Worm (Caenorhabditis elegans): Measurements from ENCODE around the gene Y1A5A.1.
A peak's percentile ranks its signal among the peaks of the same experiment; 100 is the strongest.

Y1A5A.1 gene

DNA sequence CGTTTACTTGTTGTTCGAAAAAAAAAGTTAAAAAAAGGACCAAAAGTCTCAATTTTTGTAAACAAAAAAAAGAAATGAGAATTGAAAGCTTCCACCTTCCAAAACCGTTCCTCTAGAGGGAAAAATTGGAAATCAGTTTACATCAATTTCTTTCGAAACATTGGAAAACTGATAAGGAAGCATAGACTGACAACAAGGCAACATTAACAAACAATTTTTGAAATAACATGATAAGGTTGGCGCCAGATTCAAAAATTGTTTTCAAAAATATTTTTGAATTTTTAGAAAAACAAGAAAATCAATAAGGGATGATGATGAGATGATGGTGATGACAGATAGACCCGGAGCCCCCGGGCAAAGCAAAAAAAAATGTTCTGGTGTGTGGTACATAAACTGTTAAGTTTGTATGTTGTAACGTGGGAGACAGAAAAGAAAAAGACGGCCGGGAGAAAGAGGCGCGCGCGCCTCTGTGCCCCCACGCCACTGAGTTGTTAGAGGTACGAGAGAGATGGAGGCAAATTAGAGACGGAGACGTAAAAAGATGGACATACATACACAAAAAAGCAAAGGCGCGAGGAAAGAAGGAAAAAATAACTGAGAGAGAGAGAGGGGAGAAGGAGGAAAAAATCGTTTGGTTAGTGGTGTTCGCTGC, 6.4 kb downstream of the Y1A5A.1 start (continued):
- TF ChIP-seq ccch-3 (GFP tag; optimal IDR thresholded peaks at IDR 0.05) (no peak), ztf-22 (GFP tag; optimal IDR thresholded peaks at IDR 0.05) (no peak), F57C9.4 (tag; optimal IDR thresholded peaks at IDR 0.05) (no peak), dox-1 (GFP tag; IDR thresholded peaks at IDR 0.05) (peak; percentile 75), atf-7 (tag; optimal IDR thresholded peaks at IDR 0.05) (peak; percentile 37), lin-40 (tag; optimal IDR thresholded peaks at IDR 0.05) (peak; percentile 69), madf-6 (GFP tag; IDR thresholded peaks at IDR 0.05) (0 out of 2 replicates have a peak, but pooled peaks have one; percentile 24), madf-8 (GFP tag; conservative IDR thresholded peaks at IDR 0.05) (no peak), rpc-1 (optimal IDR thresholded peaks at IDR 0.05) (no peak), rpc-1 (tag; optimal IDR thresholded peaks at IDR 0.05) (no peak), egrh-3 (GFP tag; IDR thresholded peaks at IDR 0.05) (no peak), B0035.1 (tag; optimal IDR thresholded peaks at IDR 0.05) (no peak), pbrm-1 (GFP tag; IDR thresholded peaks at IDR 0.05) (0 out of 2 replicates have a peak, but pooled peaks have one; percentile 21), let-607 (tag; optimal IDR thresholded peaks at IDR 0.05) (peak in 1 of 2 experiments; percentile 49), hrde-1 (tag; optimal IDR thresholded peaks at IDR 0.05; ENCODE audit: borderline replicate concordance) (no peak), gei-17 (GFP tag; optimal IDR thresholded peaks at IDR 0.05) (no peak), ceh-58 (GFP tag; IDR thresholded peaks at IDR 0.05) (no peak), lsy-27 (tag; optimal IDR thresholded peaks at IDR 0.05; ENCODE audit: borderline replicate concordance, insufficient read depth) (no peak), F10E7.11 (tag; optimal IDR thresholded peaks at IDR 0.05) (no peak), lsl-1 (GFP tag; optimal IDR thresholded peaks at IDR 0.05) (no peak), ama-1 (optimal IDR thresholded peaks at IDR 0.05) (no peak), ama-1 (GFP tag; optimal IDR thresholded peaks at IDR 0.05) (no peak), cebp-1 (GFP tag; IDR thresholded peaks at IDR 0.05) (peak; percentile 25; the same call in 1 of the 2 replicates), cebp-1 (tag; optimal IDR thresholded peaks at IDR 0.05) (peak; percentile 67), hsf-1 (GFP tag; IDR thresholded peaks at IDR 0.05) (no peak), lin-35 (GFP tag; optimal IDR thresholded peaks at IDR 0.05) (peak in 1 of 3 experiments; percentile 48), F52B5.7 (tag; optimal IDR thresholded peaks at IDR 0.05) (no peak), nfya-1 (tag; optimal IDR thresholded peaks at IDR 0.05; ENCODE audit: borderline replicate concordance, insufficient read depth) (no peak), Y95B8A.8 (GFP tag; IDR thresholded peaks at IDR 0.05) (no peak), Y53G8AR.9 (GFP tag; conservative IDR thresholded peaks at IDR 0.05) (no peak), attf-3 (GFP tag; conservative IDR thresholded peaks at IDR 0.05) (no peak), pha-4 (tag; optimal IDR thresholded peaks at IDR 0.05) (no peak), tlf-1 (GFP tag; optimal IDR thresholded peaks at IDR 0.05) (no peak), die-1 (tag; optimal IDR thresholded peaks at IDR 0.05) (no peak), rcor-1 (GFP tag; IDR thresholded peaks at IDR 0.05) (no peak), egl-18 (GFP tag; IDR thresholded peaks at IDR 0.05) (no peak), nhr-179 (tag; optimal IDR thresholded peaks at IDR 0.05) (no peak), unc-62 (GFP tag; optimal IDR thresholded peaks at IDR 0.05) (no peak), snpc-3.4 (tag; optimal IDR thresholded peaks at IDR 0.05) (no peak), cebp-2 (GFP tag; IDR thresholded peaks at IDR 0.05) (no peak), F23B12.7 (tag; optimal IDR thresholded peaks at IDR 0.05; ENCODE audit: insufficient read depth) (no peak), bed-1 (GFP tag; IDR thresholded peaks at IDR 0.05) (no peak), fkh-3 (tag; optimal IDR thresholded peaks at IDR 0.05) (no peak), T26A5.8 (tag; optimal IDR thresholded peaks at IDR 0.05) (no peak)
